Worm (Caenorhabditis elegans): ENCODE results near the gene cyn-4.

DNA sequence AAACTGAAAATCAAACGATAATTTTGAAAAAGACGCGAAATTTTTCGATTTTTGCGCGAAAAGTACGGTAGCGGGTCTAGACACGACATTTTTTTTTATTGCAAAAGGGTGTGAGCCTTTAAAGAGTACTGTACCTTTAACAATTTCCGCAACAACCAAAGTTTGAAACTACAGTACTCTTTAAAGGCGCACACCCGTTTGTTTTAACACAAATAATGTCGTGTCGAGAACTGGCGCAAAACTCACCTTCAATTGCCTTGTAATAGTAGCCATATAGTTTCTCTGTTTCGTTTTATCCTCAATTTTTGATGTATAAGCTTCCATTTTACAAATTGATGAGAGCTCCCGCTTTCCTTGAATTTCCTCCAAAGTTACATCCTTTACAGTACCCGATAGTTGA is 12.8 kb upstream of the cyn-4 start:
- no peak for TF ChIP-seq unc-62 (GFP tag; optimal IDR thresholded peaks at IDR 0.05 in 1 of 2)
- no peak for TF ChIP-seq unc-62 (tag; optimal IDR thresholded peaks at IDR 0.05)
- no peak for TF ChIP-seq R02D3.7 (tag; optimal IDR thresholded peaks at IDR 0.05)
- TF ChIP-seq lin-15B (tag; optimal IDR thresholded peaks at IDR 0.05), result no peak
